Fruit fly (Drosophila melanogaster) whole organism: ENCODE data around the gene CG13471.

ENCODE experiments used
- CG8478 ChIP-seq: fragments of >200 bp; optimal IDR thresholded peaks from 2 replicates; lab custom pipeline; 2018; ENCODE audit warnings: inconsistent platforms
- Dll ChIP-seq: fragments of >200 bp; optimal IDR thresholded peaks from 2 replicates; lab custom pipeline; 2017
- EcR ChIP-seq, 2 experiments: fragments of >200 bp; optimal IDR thresholded peaks; 2 replicates each; lab custom pipeline; 2017; ENCODE audit warnings: missing biosample characterization in 2 of 2, missing genetic modification characterization in 2 of 2, missing genetic modification reagents in 2 of 2
- pan ChIP-seq: fragments of >200 bp; optimal IDR thresholded peaks from 2 replicates; lab custom pipeline; 2017
- psq ChIP-seq: fragments of >200 bp; optimal IDR thresholded peaks from 2 replicates; lab custom pipeline; 2017
- usp ChIP-seq: fragments of >200 bp; optimal IDR thresholded peaks from 2 replicates; lab custom pipeline; 2017; ENCODE audit warnings: missing biosample characterization, missing genetic modification characterization, mixed read lengths

Gene CG13471

DNA sequence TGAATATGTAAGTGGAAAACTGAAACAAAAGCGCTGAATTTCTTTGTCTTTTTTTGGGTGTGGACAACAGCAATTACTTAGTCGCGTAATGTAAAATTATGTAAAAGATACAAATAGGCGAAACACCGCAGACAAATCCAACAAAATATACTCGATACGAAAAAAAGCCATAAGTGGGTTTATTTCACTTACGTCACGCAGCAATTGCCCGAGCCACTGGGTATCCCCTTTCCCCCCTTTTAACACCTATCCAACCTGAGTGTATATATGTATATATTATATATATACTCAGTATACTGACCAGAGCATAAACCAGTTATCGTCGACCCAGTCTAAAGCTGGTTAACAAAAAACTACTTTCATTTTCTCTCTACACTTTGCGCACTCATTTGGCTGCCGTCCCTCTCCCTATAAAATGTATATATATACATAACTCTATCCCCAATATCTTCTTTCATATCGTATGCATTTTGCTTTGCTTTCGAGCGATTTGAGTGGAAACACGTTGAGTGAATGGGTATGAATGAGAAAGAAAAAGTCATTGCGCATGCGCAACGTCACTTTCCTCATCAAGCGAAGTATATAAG lies 9.9 kb upstream of the CG13471 start:
- TF ChIP-seq Dll (lab: Kevin White, UChicago), result no peak
- TF ChIP-seq pan (lab: Kevin White, UChicago), result no peak
- TF ChIP-seq usp (GFP tag; lab: Kevin White, UChicago), result no peak
- TF ChIP-seq CG8478, result no peak
- TF ChIP-seq EcR (GFP tag; optimal IDR thresholded peaks at IDR 0.05; lab: Kevin White, UChicago), result no peak
- TF ChIP-seq psq (lab: Kevin White, UChicago), result no peak

DNA sequence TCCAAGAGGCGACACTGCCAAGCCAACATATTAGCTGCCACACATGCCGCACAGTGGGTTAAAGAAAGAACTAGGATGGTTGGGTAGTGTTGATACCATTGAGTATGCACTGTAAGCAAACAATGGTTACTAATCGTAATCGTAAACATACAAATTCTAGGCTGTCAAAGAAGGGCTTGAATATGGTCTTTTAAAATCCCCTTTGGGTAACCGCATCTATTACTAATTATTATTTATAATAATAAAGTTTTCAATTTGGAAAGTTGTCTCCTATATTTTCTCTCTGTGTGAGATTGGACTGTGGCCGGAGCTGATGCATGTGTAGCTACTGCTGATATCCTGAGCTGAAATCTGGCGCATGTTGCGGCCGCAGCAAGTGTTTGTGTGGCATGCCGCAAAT lies 1.5 kb downstream of the CG13471 start:
- no peak for TF ChIP-seq EcR (GFP tag; optimal IDR thresholded peaks at IDR 0.05; lab: Kevin White, UChicago)
- no peak for TF ChIP-seq CG8478
- no peak for TF ChIP-seq usp (GFP tag; lab: Kevin White, UChicago)

DNA sequence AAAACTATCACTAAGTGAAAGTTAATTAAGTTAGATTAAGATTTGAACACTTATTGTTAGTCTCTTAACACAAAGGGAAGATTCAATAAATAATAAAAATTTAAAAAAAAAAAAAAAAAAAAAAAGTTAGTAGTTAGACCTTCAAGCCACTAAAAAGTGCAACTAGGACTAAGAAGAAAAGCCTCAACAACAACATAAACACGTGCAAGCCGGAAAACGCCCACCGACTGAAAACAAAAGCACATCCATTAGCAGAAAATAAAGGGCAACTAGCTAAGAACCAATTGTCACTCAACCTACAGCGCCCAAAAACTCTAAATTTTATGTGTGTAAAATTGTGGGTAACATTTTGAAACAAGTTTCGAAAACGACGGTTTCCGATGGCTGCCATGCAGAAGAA lies 4.9 kb downstream of the CG13471 start, which contains the start of gene CG13473:
Gene CG13473 (plus strand): TSS at position 301 of the 400 bp plus-strand sequence.
- TF ChIP-seq CG8478, result no peak
- TF ChIP-seq usp (GFP tag; lab: Kevin White, UChicago), result no peak
- TF ChIP-seq psq (lab: Kevin White, UChicago), result no peak
- no peak for TF ChIP-seq EcR (GFP tag; optimal IDR thresholded peaks at IDR 0.05; lab: Kevin White, UChicago)
- no peak for TF ChIP-seq pan (lab: Kevin White, UChicago)
- no peak for TF ChIP-seq Dll (lab: Kevin White, UChicago)

DNA sequence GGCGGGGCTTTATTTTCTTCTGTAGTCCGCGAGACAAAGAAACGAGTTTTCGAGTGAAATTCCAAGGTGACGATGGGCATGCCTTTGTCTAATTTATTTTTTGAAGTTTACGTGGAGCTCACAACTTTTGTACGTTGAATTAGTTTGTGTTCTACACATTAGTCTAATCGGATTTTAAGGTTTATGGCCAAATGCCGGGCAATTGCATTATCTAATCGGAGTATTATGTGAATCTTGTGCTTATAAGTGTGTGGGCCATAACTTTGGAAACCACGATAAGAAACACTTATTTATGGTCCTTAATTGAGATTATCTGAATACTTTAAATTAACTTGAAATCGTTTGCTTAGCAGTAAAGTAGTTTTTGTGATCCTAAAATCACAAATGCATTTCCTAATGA lies 20.5 kb downstream of the CG13471 start:
- TF ChIP-seq CG8478 (no peak), usp (GFP tag; lab: Kevin White, UChicago) (no peak), pan (lab: Kevin White, UChicago) (no peak), EcR (GFP tag; optimal IDR thresholded peaks at IDR 0.05; lab: Kevin White, UChicago) (no peak), psq (lab: Kevin White, UChicago) (no peak), Dll (lab: Kevin White, UChicago) (no peak)

DNA sequence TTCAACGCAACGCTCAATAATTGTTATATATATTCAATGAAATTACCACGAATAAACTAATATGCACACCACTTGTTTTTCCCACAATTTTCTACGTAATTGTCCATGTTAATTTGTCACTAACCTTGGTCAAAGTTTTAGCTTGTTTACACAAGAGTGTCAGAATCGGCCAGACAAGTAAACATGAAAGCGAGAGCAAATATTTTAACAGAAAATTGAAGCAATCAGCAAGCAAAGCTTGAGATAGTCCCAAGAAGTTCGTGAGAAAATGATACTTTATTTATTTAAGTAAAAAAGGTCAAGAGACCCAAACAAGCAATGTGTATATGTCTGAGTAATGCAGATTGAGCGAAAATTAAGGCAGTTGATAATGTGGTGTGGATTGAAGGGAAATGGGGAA lies 25.3 kb downstream of the CG13471 start:
- TF ChIP-seq EcR (GFP tag; optimal IDR thresholded peaks at IDR 0.05; lab: Kevin White, UChicago) (no peak), usp (GFP tag; lab: Kevin White, UChicago) (no peak), pan (lab: Kevin White, UChicago) (no peak), psq (lab: Kevin White, UChicago) (no peak)

DNA sequence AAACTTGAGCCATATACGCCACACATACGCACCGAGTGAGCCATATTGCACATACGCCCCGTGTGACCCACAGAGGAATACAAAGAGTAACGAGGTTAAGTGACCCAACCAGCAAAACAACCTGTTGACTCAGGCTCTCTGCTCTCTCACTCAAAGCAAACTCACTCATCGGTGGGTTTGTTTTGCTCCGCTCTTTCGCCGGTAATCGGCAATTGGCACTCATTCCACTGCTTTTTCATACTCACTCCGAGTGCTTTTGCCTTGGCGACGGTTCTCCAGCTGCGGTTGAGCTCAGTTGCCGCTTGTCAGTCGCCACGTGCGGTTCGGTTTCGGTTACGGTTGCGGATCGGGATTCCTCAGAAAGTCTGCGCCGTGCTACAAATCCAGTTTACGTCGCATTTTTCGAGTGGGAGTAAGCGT lies 26.8 kb downstream of the CG13471 start:
- TF ChIP-seq pan (lab: Kevin White, UChicago), result no peak
- no peak for TF ChIP-seq EcR (GFP tag; optimal IDR thresholded peaks at IDR 0.05; lab: Kevin White, UChicago)
- no peak for TF ChIP-seq CG8478
- TF ChIP-seq Dll (lab: Kevin White, UChicago), result no peak
- no peak for TF ChIP-seq usp (GFP tag; lab: Kevin White, UChicago)
- peak; percentile 38 for TF ChIP-seq psq (lab: Kevin White, UChicago)

DNA sequence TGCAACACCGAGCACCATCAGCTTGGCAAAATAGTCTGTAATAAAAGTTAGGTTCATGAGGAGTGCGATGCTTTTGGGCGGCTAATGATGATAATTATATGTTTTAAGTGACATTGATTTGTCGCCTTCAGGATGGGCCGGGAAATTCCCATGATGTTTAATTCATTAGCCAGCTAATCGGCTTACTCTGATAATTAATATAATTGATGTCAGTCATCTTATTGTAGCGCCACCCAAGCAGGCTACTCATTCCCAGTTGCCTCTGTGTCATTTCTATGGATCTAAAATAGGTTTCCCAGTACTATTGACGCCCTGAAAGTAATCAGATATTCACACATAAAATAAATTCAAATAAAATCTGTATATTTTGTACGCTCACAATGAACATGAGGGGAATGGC lies 28.2 kb downstream of the CG13471 start, which contains the start of gene CG13476:
Gene CG13476 (plus strand): TSS at position 301 of the 400 bp plus-strand sequence.
- no peak for TF ChIP-seq CG8478
- no peak for TF ChIP-seq pan (lab: Kevin White, UChicago)
- no peak for TF ChIP-seq psq (lab: Kevin White, UChicago)

DNA sequence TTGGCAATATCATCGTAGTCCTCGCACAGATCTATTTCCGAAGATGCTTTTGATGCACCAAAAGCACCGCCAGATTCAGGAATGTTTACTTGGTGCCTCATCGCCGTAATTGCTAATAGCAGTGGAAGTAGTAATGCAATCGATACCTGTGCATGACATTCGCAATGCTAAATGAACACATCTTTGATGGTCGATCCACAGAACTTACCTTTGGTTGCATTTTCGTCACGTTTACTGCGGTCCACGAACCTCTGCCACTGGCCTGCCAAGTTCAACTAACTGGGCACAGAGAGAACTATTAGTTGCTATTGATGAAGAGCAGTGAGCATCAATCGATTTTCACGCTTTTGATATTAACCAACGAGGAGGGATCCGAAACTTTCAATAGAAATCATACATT lies 31.7 kb downstream of the CG13471 start, which contains the start of gene CG17177:
Gene CG17177 (minus strand): TSS at position 101 of the 400 bp plus-strand sequence.
- TF ChIP-seq CG8478 (no peak), EcR (GFP tag; optimal IDR thresholded peaks at IDR 0.05; lab: Kevin White, UChicago) (no peak), Dll (lab: Kevin White, UChicago) (no peak), psq (lab: Kevin White, UChicago) (no peak), pan (lab: Kevin White, UChicago) (no peak), usp (GFP tag; lab: Kevin White, UChicago) (no peak)

DNA sequence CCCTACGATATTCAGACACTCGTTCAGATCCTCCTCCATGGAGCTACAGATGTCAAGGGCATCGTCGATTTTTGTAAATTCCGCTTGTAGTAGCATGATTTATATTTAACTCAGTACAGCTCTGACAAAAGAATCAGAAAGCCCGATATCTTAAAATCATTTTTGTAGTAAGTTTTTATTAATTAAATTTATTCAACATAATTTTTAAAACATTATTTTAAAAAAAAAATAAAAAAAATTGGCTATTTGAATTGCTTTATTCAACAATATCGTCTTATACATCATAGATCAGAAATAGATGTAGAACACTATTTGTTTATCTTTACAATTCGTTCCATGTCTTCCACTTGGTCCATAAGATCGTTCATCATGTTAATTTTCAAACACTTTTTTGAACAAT lies 36.3 kb downstream of the CG13471 start, which contains the start of gene CG13474:
Gene CG13474 (minus strand): TSS at position 101 of the 400 bp plus-strand sequence.
- TF ChIP-seq usp (GFP tag; lab: Kevin White, UChicago) (no peak), pan (lab: Kevin White, UChicago) (no peak), psq (lab: Kevin White, UChicago) (no peak), EcR (GFP tag; optimal IDR thresholded peaks at IDR 0.05; lab: Kevin White, UChicago) (no peak), CG8478 (no peak), Dll (lab: Kevin White, UChicago) (no peak)

DNA sequence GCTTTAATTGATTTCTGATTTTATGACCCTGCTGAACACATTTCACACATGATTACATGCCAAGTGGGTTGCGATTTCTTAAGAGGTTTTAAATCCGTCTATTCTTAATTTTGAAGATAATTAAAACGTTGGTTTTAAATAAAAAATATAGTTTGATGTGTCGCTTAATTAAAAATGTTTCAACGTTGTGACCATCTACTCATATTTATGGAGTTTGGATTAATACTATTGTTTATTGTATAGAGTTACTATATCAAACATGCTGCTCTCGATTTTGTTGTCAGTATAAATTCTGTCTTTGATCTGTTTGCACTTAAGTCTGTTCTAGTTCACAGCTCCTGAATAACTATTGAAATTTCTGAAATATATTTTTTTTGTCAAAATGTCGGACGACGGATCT lies 42.3 kb downstream of the CG13471 start, which contains the start of gene gdrd:
Gene gdrd (plus strand): TSS at position 301 of the 400 bp plus-strand sequence.
- no peak for TF ChIP-seq pan (lab: Kevin White, UChicago)

DNA sequence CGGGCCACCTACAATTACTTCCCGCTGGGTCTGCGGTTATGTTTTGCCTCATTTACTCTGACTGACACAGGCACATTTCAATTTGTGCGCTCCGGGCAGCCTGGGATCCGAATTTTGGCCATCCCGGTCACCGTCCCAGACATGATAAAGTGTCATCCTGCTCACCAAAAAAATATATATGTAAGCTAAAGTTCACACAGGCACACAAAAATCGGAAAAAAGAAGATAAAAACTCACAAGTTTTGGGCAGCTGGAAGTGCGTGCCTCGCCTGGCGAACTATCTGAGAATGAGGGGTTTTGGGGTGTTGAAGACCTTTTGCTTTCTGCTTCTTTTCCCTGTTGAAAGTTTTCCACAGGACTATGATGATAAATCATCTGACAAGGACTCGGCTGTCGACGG lies 47.1 kb downstream of the CG13471 start:
- TF ChIP-seq Dll (lab: Kevin White, UChicago) (no peak), pan (lab: Kevin White, UChicago) (no peak), CG8478 (no peak)

DNA sequence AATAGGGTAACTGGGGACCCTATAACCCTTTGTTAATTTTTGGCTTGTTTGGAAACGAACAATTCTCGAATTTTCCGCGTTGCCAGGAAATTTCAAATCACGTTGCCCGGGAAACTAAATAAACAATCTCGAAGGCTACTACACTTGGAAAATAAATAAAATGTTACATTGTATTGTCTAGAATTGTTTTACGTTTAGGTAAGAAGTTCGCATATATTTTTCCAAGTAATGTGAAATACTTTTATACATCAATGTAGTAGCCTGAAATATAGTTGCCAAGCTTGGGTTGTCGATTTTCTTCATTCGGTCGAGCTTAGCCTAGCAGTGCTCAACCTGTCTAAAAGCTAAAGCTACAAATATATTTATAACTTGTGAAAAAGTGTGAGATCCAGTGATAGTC lies 48.8 kb downstream of the CG13471 start, which contains the start of gene Dnaaf6:
Gene Dnaaf6 (plus strand): TSS at position 301 of the 400 bp plus-strand sequence.
- TF ChIP-seq psq (lab: Kevin White, UChicago), result no peak
- TF ChIP-seq EcR (GFP tag; optimal IDR thresholded peaks at IDR 0.05; lab: Kevin White, UChicago), result no peak
- TF ChIP-seq pan (lab: Kevin White, UChicago), result no peak
- no peak for TF ChIP-seq Dll (lab: Kevin White, UChicago)
- no peak for TF ChIP-seq usp (GFP tag; lab: Kevin White, UChicago)
- no peak for TF ChIP-seq CG8478
